Worm (Caenorhabditis elegans) whole organism, L1 larva: ENCODE data around the gene hlh-1.

Experiments used
- aly-2 ChIP-seq: fragments of 150-350 bp; optimal IDR thresholded peaks from 2 replicates; lab custom pipeline; 2014; ENCODE audit warnings: missing biosample characterization, missing genetic modification characterization
- ama-1 ChIP-seq: fragments of 150-350 bp; optimal IDR thresholded peaks from 2 replicates; lab custom pipeline; 2014
- efl-3 ChIP-seq: fragments of 200-800 bp; sonication (Bioruptor generic); optimal IDR thresholded peaks from 2 replicates; lab custom pipeline; 2018; ENCODE audit warnings: mild to moderate bottlenecking, missing genetic modification characterization, missing compliant biosample characterization
- lin-13 ChIP-seq: fragments of 150-350 bp; optimal IDR thresholded peaks from 2 replicates; lab custom pipeline; 2014; ENCODE audit warnings: missing biosample characterization, missing genetic modification reagents, missing genetic modification characterization
- lin-39 ChIP-seq: fragments of 150-350 bp; optimal IDR thresholded peaks from 2 replicates; lab custom pipeline; 2014; ENCODE audit warnings: missing biosample characterization, missing genetic modification reagents, missing genetic modification characterization
- mdl-1 ChIP-seq, 2 experiments: fragments of 150-350 bp; optimal IDR thresholded peaks; 2 replicates each; lab custom pipeline; 2014 to 2017; ENCODE audit warnings: missing biosample characterization in 2 of 2, missing genetic modification characterization in 2 of 2, inconsistent platforms in 1 of 2
- nhr-12 ChIP-seq: sonication (generic microtip); optimal IDR thresholded peaks from 2 replicates; lab custom pipeline; 2017; ENCODE audit warnings: missing biosample characterization, missing genetic modification characterization
- nhr-28 ChIP-seq: fragments of 150-350 bp; optimal IDR thresholded peaks from 2 replicates; lab custom pipeline; 2014; ENCODE audit warnings: missing biosample characterization, missing genetic modification characterization
- nhr-77 ChIP-seq: fragments of 150-350 bp; optimal IDR thresholded peaks from 2 replicates; lab custom pipeline; 2014; ENCODE audit warnings: missing biosample characterization, missing genetic modification characterization
- sox-4 ChIP-seq: sonication (generic microtip); optimal IDR thresholded peaks from 2 replicates; lab custom pipeline; 2016; ENCODE audit warnings: missing genetic modification characterization, missing compliant biosample characterization

DNA sequence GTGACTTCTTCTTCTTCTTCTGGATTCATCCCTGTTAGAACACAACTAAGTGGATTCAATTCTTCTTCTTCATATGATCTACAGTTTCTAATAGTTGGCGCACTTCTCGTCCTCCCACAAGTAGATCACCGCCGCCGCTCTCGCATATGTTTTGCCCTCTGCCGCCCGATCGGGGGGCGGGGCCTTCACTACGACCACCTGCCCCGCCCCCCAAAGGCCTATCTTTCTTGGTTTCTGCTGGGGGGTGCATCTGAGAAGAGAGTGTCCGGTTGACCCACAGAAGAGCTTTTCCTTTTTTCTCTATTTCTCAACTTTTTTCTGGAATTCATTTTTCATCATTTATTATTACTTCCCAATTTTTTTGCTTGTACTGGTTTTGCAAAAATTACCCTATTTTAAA lies 52.7 kb downstream of the hlh-1 start:
- TF ChIP-seq efl-3 (GFP tag; lab: Kevin White, UChicago): no peak
- no peak for TF ChIP-seq ama-1 (lab: Kevin White, UChicago)
- TF ChIP-seq lin-13 (GFP tag; lab: Kevin White, UChicago): no peak
- TF ChIP-seq nhr-28: no peak
- no peak for TF ChIP-seq aly-2
- no peak for TF ChIP-seq nhr-77 (tag; lab: Kevin White, UChicago)
- no peak for TF ChIP-seq sox-4 (tag; lab: Kevin White, UChicago)
- TF ChIP-seq mdl-1 (tag; optimal IDR thresholded peaks at IDR 0.05; lab: Kevin White, UChicago): no peak
- TF ChIP-seq lin-39 (tag; lab: Kevin White, UChicago): no peak
- TF ChIP-seq nhr-12 (tag; lab: Kevin White, UChicago): no peak
